Fruit fly (Drosophila melanogaster): ENCODE measurements around the gene Akt.

The Akt gene

DNA sequence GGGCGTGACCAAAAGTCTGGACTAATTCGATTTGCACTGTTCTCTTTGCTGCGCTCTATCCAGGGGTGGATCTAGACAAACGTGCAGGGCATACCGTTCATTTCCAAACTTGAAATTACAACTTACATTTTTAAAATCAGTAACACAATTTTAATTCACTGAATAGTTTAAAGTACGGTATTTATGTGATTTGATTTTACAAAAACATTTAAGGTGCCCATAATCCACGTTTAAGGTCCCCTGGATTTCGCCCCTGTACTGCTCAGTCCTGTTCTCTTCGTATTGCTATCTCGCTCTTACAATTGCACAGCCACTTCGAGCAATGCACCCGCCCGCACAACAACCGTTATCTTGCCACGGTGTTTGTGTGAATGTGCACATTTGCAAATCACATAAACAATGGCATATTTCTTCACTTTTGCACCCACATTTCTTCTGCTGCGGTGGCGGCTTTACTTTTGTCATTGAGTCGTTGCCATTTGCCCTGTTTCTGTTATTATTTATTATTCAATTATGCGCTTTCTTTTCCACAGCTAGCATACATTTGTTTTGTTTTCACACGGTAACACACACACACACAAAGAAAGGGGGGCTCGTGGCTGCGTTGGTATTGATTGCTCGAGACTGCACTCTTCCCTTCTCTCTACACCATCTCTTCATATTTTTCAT lies 1.2 kb upstream of the Akt start (continued):
- peak; percentile 81 for TF ChIP-seq tgo (GFP tag; IDR thresholded peaks at IDR 0.05)
- TF ChIP-seq sna (GFP tag; IDR thresholded peaks at IDR 0.05; ENCODE audit: partially characterized antibody) = no peak
- TF ChIP-seq Six4 (GFP tag; optimal IDR thresholded peaks at IDR 0.05) = peak; percentile 57
- peak; percentile 40; the same call in 1 of the 2 replicates for TF ChIP-seq CG1024 (GFP tag; IDR thresholded peaks at IDR 0.05)
- no peak for TF ChIP-seq CG7928 (GFP tag; optimal IDR thresholded peaks at IDR 0.05)
- TF ChIP-seq CG8478 (optimal IDR thresholded peaks at IDR 0.05) = no peak
- TF ChIP-seq Drgx (GFP tag; IDR thresholded peaks at IDR 0.05) = peak; percentile 99
- peak; percentile 88 for TF ChIP-seq corto (GFP tag; optimal IDR thresholded peaks at IDR 0.05)
- TF ChIP-seq fu2 (GFP tag; optimal IDR thresholded peaks at IDR 0.05) = peak; percentile 13
- TF ChIP-seq Ets65A (GFP tag) = peak; percentile 96
- TF ChIP-seq Ssrp (tag; optimal IDR thresholded peaks at IDR 0.05) = peak; percentile 76
- peak; percentile 66 for TF ChIP-seq CG2875 (GFP tag; optimal IDR thresholded peaks at IDR 0.05)
- TF ChIP-seq gcm2 (GFP tag; optimal IDR thresholded peaks at IDR 0.05) = no peak
- TF ChIP-seq CG31388 (GFP tag; optimal IDR thresholded peaks at IDR 0.05) = peak; percentile 58
- TF ChIP-seq run (tag; optimal IDR thresholded peaks at IDR 0.05) = peak; percentile 49
- peak; percentile 80 for TF ChIP-seq CG31441 (GFP tag; IDR thresholded peaks at IDR 0.05)
- TF ChIP-seq CG13894 (tag; optimal IDR thresholded peaks at IDR 0.05) = no peak
- peak; percentile 51 for TF ChIP-seq p53 (GFP tag; optimal IDR thresholded peaks at IDR 0.05)
- TF ChIP-seq Optix (GFP tag; IDR thresholded peaks at IDR 0.05) = peak; percentile 76
- TF ChIP-seq zen (tag; optimal IDR thresholded peaks at IDR 0.05) = peak; percentile 95
- TF ChIP-seq ara (GFP tag; IDR thresholded peaks at IDR 0.05) = peak; percentile 91
- peak; percentile 71 for TF ChIP-seq fd102C (GFP tag; optimal IDR thresholded peaks at IDR 0.05)
- no peak for TF ChIP-seq gfzf (GFP tag; optimal IDR thresholded peaks at IDR 0.05)
- peak; percentile 53 for TF ChIP-seq stc (GFP tag; IDR thresholded peaks at IDR 0.05)
- peak; percentile 38 for TF ChIP-seq Sry-δ (GFP tag; optimal IDR thresholded peaks at IDR 0.05)
- TF ChIP-seq tna (GFP tag; IDR thresholded peaks at IDR 0.05; ENCODE audit: partially characterized antibody) = no peak
- TF ChIP-seq toy (GFP tag; IDR thresholded peaks at IDR 0.05) = no peak
- TF ChIP-seq CG30020 (tag; optimal IDR thresholded peaks at IDR 0.05) = peak; percentile 21
- TF ChIP-seq CG11093 (GFP tag; IDR thresholded peaks at IDR 0.05) = peak; percentile 67; the same call in 1 of the 3 replicates
- peak; percentile 80 for TF ChIP-seq tin (GFP tag; optimal IDR thresholded peaks at IDR 0.05)
- TF ChIP-seq hth (optimal IDR thresholded peaks at IDR 0.05) = no peak
- TF ChIP-seq CG10654 (GFP tag; optimal IDR thresholded peaks at IDR 0.05) = peak; percentile 50
- peak; percentile 41; the same call in 1 of the 2 replicates for TF ChIP-seq CG10321 (GFP tag; IDR thresholded peaks at IDR 0.05)
- peak; percentile 75 for TF ChIP-seq CG16863 (GFP tag; optimal IDR thresholded peaks at IDR 0.05)
- peak; percentile 87 for TF ChIP-seq gsb-n (tag; optimal IDR thresholded peaks at IDR 0.05)
- peak; percentile 86 for TF ChIP-seq Blimp-1 (GFP tag; optimal IDR thresholded peaks at IDR 0.05)
- TF ChIP-seq CG16779 (GFP tag; IDR thresholded peaks at IDR 0.05) = no peak
- TF ChIP-seq CG6689 (GFP tag; IDR thresholded peaks at IDR 0.05) = peak; percentile 85
- TF ChIP-seq caup (GFP tag; optimal IDR thresholded peaks at IDR 0.05; ENCODE audit: severe bottlenecking) = peak; percentile 23
- peak; percentile 85 for TF ChIP-seq bab2 (GFP tag; optimal IDR thresholded peaks at IDR 0.05)
- no peak for TF ChIP-seq Adf1 (GFP tag; IDR thresholded peaks at IDR 0.05)
- no peak for TF ChIP-seq B-H2 (GFP tag; optimal IDR thresholded peaks at IDR 0.05)
- no peak for TF ChIP-seq D (optimal IDR thresholded peaks at IDR 0.05)
- TF ChIP-seq D (GFP tag; optimal IDR thresholded peaks at IDR 0.05) = peak; percentile 76
- TF ChIP-seq abd-A (tag; optimal IDR thresholded peaks at IDR 0.05) = no peak
- peak; percentile 43 for TF ChIP-seq stwl (tag; optimal IDR thresholded peaks at IDR 0.05)
- peak; percentile 64 for TF ChIP-seq CG9609 (GFP tag; optimal IDR thresholded peaks at IDR 0.05)
- peak; percentile 63 for TF ChIP-seq PHDP (tag; optimal IDR thresholded peaks at IDR 0.05)
- TF ChIP-seq otp (GFP tag; IDR thresholded peaks at IDR 0.05) = peak; percentile 67; the same call in 2 of the 3 replicates
- peak; percentile 70 for TF ChIP-seq CG9215 (GFP tag; IDR thresholded peaks at IDR 0.05)
- TF ChIP-seq Doc3 (GFP tag; IDR thresholded peaks at IDR 0.05; ENCODE audit: partially characterized antibody) = no peak
